Fruit fly (Drosophila melanogaster) whole organism, embryonic: ENCODE data around the gene Ssu72.

Experiments
- ATbp ChIP-seq: fragments of 200-800 bp; sonication (Bioruptor generic); optimal IDR thresholded peaks from 2 replicates; lab custom pipeline; 2017; ENCODE audit warnings: missing biosample characterization, mild to moderate bottlenecking, missing genetic modification characterization, missing genetic modification reagents
- Aef1 ChIP-seq: fragments of 200-800 bp; sonication (Bioruptor generic); IDR thresholded peaks from 3 replicates; pipeline ENCODE4 v1.3.6; 2022; ENCODE audit warnings: missing biosample characterization, missing genetic modification characterization
- BtbVII ChIP-seq: fragments of 200-800 bp; sonication (Bioruptor generic); optimal IDR thresholded peaks from 3 replicates; lab custom pipeline; 2017; ENCODE audit warnings: missing biosample characterization, mild to moderate bottlenecking, missing genetic modification characterization
- CG10979 ChIP-seq: fragments of 200-800 bp; sonication (Bioruptor generic); optimal IDR thresholded peaks from 2 replicates; lab custom pipeline; 2018; ENCODE audit warnings: missing biosample characterization, mild to moderate bottlenecking, missing genetic modification characterization, moderate library complexity
- CG13424 ChIP-seq: fragments of 200-800 bp; sonication (Bioruptor generic); optimal IDR thresholded peaks from 2 replicates; lab custom pipeline; 2019; ENCODE audit warnings: missing biosample characterization, mild to moderate bottlenecking, missing genetic modification characterization, moderate library complexity
- CG13624 ChIP-seq: fragments of 200-800 bp; sonication (Bioruptor generic); optimal IDR thresholded peaks from 2 replicates; lab custom pipeline; 2016; ENCODE audit warnings: missing biosample characterization, missing genetic modification characterization
- CG14667 ChIP-seq: fragments of 200-800 bp; sonication (Bioruptor generic); IDR thresholded peaks from 2 replicates; pipeline ENCODE4 v1.3.6; 2022; ENCODE audit warnings: missing biosample characterization, missing genetic modification characterization
- CG1792 ChIP-seq: fragments of 200-800 bp; sonication (Bioruptor generic); optimal IDR thresholded peaks from 2 replicates; lab custom pipeline; 2016; ENCODE audit warnings: missing biosample characterization, missing genetic modification characterization
- CG3065 ChIP-seq: fragments of 200-800 bp; sonication (Bioruptor generic); optimal IDR thresholded peaks from 2 replicates; lab custom pipeline; 2016; ENCODE audit warnings: missing biosample characterization, missing genetic modification characterization
- CG34376 ChIP-seq: fragments of 200-800 bp; sonication (Bioruptor generic); optimal IDR thresholded peaks from 2 replicates; lab custom pipeline; 2018; ENCODE audit warnings: missing biosample characterization, mild to moderate bottlenecking, missing genetic modification characterization
- CG34422 ChIP-seq: fragments of 200-800 bp; sonication (Bioruptor generic); IDR thresholded peaks from 3 replicates; pipeline ENCODE4 v1.3.6; 2022; ENCODE audit warnings: missing biosample characterization, missing genetic modification characterization
- CG3726 ChIP-seq: fragments of 200-800 bp; sonication (Bioruptor generic); IDR thresholded peaks from 3 replicates; pipeline ENCODE4, ENCODE4 v1.3.6; 2022; ENCODE audit warnings: missing biosample characterization, missing genetic modification characterization
- CG43689 ChIP-seq: fragments of 200-800 bp; sonication (Bioruptor generic); IDR thresholded peaks from 2 replicates; pipeline ENCODE4 v1.3.6; 2022; ENCODE audit warnings: missing biosample characterization, missing genetic modification characterization
- CG4617 ChIP-seq: fragments of 200-800 bp; sonication (Bioruptor generic); optimal IDR thresholded peaks from 3 replicates; lab custom pipeline; 2016; ENCODE audit warnings: missing biosample characterization, missing genetic modification characterization, borderline replicate concordance
- CG7745 ChIP-seq: fragments of 200-800 bp; sonication (Bioruptor generic); optimal IDR thresholded peaks from 2 replicates; lab custom pipeline; 2018; ENCODE audit warnings: missing biosample characterization, mild to moderate bottlenecking, missing genetic modification characterization, moderate library complexity
- CG7963 ChIP-seq: fragments of 200-800 bp; sonication (Bioruptor generic); IDR thresholded peaks from 3 replicates; pipeline ENCODE4 v1.3.6; 2022; ENCODE audit warnings: missing biosample characterization, missing genetic modification characterization; ENCODE audit not compliant: partially characterized antibody
- CG8388 ChIP-seq: fragments of 200-800 bp; sonication (Bioruptor generic); optimal IDR thresholded peaks from 2 replicates; lab custom pipeline; 2019; ENCODE audit warnings: missing biosample characterization, mild to moderate bottlenecking, missing genetic modification characterization, moderate library complexity
- Doc2 ChIP-seq: fragments of 200-800 bp; sonication (Bioruptor generic); IDR thresholded peaks from 2 replicates; pipeline ENCODE4 v1.3.6; 2022; ENCODE audit warnings: missing biosample characterization, missing genetic modification characterization
- Dref ChIP-seq: fragments of 200-800 bp; sonication (Bioruptor generic); IDR thresholded peaks from 2 replicates; pipeline ENCODE4 v1.3.6; 2022; ENCODE audit warnings: missing biosample characterization, missing genetic modification characterization
- Eip74EF ChIP-seq, 2 experiments: fragments of 200-800 bp in 1 of 2; fragments of >200 bp in 1 of 2; sonication (Bioruptor generic) in 1 of 2; optimal IDR thresholded peaks; 2 replicates each; lab custom pipeline; 2017 to 2019; ENCODE audit warnings: missing biosample characterization in 2 of 2, missing genetic modification characterization in 2 of 2, mild to moderate bottlenecking in 1 of 2, moderate library complexity in 1 of 2
- Ets65A ChIP-seq: fragments of 200-800 bp; sonication (Bioruptor generic); peaks from one replicate; lab custom pipeline; 2016; ENCODE audit warnings: missing biosample characterization, missing genetic modification characterization
- Lim3 ChIP-seq: fragments of 200-800 bp; sonication (Bioruptor generic); IDR thresholded peaks from 2 replicates; pipeline ENCODE4 v1.3.6; 2022; ENCODE audit warnings: missing biosample characterization, missing genetic modification characterization
- MESR4 ChIP-seq: fragments of 200-800 bp; sonication (Bioruptor generic); optimal IDR thresholded peaks from 2 replicates; lab custom pipeline; 2018; ENCODE audit warnings: missing biosample characterization, mild to moderate bottlenecking, missing genetic modification characterization, moderate library complexity
- NFAT ChIP-seq: fragments of 200-800 bp; sonication (Bioruptor generic); IDR thresholded peaks from 2 replicates; pipeline ENCODE4 v1.3.6; 2022; ENCODE audit warnings: missing biosample characterization, missing genetic modification characterization
- NK7.1 ChIP-seq: fragments of 200-800 bp; sonication (Bioruptor generic); optimal IDR thresholded peaks from 3 replicates; lab custom pipeline; 2016; ENCODE audit warnings: missing biosample characterization, missing genetic modification characterization
- Sry-δ ChIP-seq: fragments of 200-800 bp; sonication (Bioruptor generic); optimal IDR thresholded peaks from 2 replicates; lab custom pipeline; 2016; ENCODE audit warnings: missing biosample characterization, missing genetic modification characterization
- TFAM ChIP-seq: fragments of 200-800 bp; sonication (Bioruptor generic); optimal IDR thresholded peaks from 2 replicates; lab custom pipeline; 2017; ENCODE audit warnings: missing biosample characterization, missing genetic modification characterization, inconsistent platforms
- amos ChIP-seq: fragments of 200-800 bp; sonication (Bioruptor generic); IDR thresholded peaks from 2 replicates; pipeline ENCODE4 v1.3.6; 2022; ENCODE audit warnings: missing biosample characterization, missing genetic modification characterization; ENCODE audit not compliant: partially characterized antibody
- ase ChIP-seq: fragments of 200-800 bp; sonication (Bioruptor generic); IDR thresholded peaks from 3 replicates; pipeline ENCODE4 v1.3.6; 2022; ENCODE audit warnings: missing biosample characterization, missing genetic modification characterization
- bcd ChIP-seq: fragments of 200-800 bp; sonication (Bioruptor generic); optimal IDR thresholded peaks from 2 replicates; lab custom pipeline; 2017; ENCODE audit warnings: missing biosample characterization, mild to moderate bottlenecking, missing genetic modification characterization
- br ChIP-seq: fragments of >200 bp; optimal IDR thresholded peaks from 2 replicates; lab custom pipeline; 2017
- bsh ChIP-seq, 2 experiments: fragments of 200-800 bp; sonication (Bioruptor generic); optimal IDR thresholded peaks; 2 replicates each; lab custom pipeline; 2017 to 2018; ENCODE audit warnings: mild to moderate bottlenecking in 2 of 2, missing biosample characterization in 2 of 2, missing genetic modification characterization in 2 of 2, moderate library complexity in 1 of 2
- chm ChIP-seq: fragments of 200-800 bp; sonication (Bioruptor generic); IDR thresholded peaks from 2 replicates; pipeline ENCODE4 v1.3.6; 2022; ENCODE audit warnings: missing biosample characterization, missing genetic modification characterization
- chn ChIP-seq: fragments of 200-800 bp; sonication (Bioruptor generic); optimal IDR thresholded peaks from 2 replicates; lab custom pipeline; 2016; ENCODE audit warnings: missing biosample characterization, missing genetic modification characterization
- dysf ChIP-seq: fragments of 200-800 bp; sonication (Bioruptor generic); IDR thresholded peaks from 3 replicates; pipeline ENCODE4 v1.3.6; 2022; ENCODE audit warnings: missing biosample characterization, missing genetic modification characterization
- fru ChIP-seq: fragments of >200 bp; optimal IDR thresholded peaks from 2 replicates; lab custom pipeline; 2017
- ftz-f1 ChIP-seq: fragments of 200-800 bp; sonication (Bioruptor generic); optimal IDR thresholded peaks from 2 replicates; lab custom pipeline; 2016; ENCODE audit warnings: missing biosample characterization, missing genetic modification characterization
- grau ChIP-seq: fragments of 200-800 bp; optimal IDR thresholded peaks from 3 replicates; lab custom pipeline; 2019; ENCODE audit warnings: missing biosample characterization, mild to moderate bottlenecking, missing genetic modification characterization, moderate library complexity
- ken ChIP-seq: fragments of 200-800 bp; sonication (Bioruptor generic); IDR thresholded peaks from 3 replicates; pipeline ENCODE4 v1.3.6; 2022; ENCODE audit warnings: missing biosample characterization, missing genetic modification characterization
- knrl ChIP-seq: fragments of 200-800 bp; sonication (Bioruptor generic); IDR thresholded peaks from 3 replicates; pipeline ENCODE4 v1.3.6; 2022; ENCODE audit warnings: missing biosample characterization, missing genetic modification characterization; ENCODE audit not compliant: partially characterized antibody
- mirr ChIP-seq: fragments of 200-800 bp; sonication (Bioruptor generic); optimal IDR thresholded peaks from 3 replicates; lab custom pipeline; 2018; ENCODE audit warnings: missing biosample characterization, mild to moderate bottlenecking, missing genetic modification characterization
- nerfin-1 ChIP-seq: fragments of 200-800 bp; sonication (Bioruptor generic); optimal IDR thresholded peaks from 3 replicates; lab custom pipeline; 2019; ENCODE audit warnings: missing biosample characterization, mild to moderate bottlenecking, missing genetic modification characterization, moderate library complexity
- onecut ChIP-seq: fragments of 200-800 bp; sonication (Bioruptor generic); IDR thresholded peaks from 2 replicates; pipeline ENCODE4 v1.3.6; 2022; ENCODE audit warnings: missing biosample characterization, missing genetic modification characterization
- org-1 ChIP-seq: fragments of 200-800 bp; sonication (Bioruptor generic); optimal IDR thresholded peaks from 2 replicates; lab custom pipeline; 2017; ENCODE audit warnings: missing biosample characterization, missing genetic modification characterization
- pfk ChIP-seq: fragments of 200-800 bp; sonication (Bioruptor generic); optimal IDR thresholded peaks from 2 replicates; lab custom pipeline; 2018; ENCODE audit warnings: missing biosample characterization, mild to moderate bottlenecking, missing genetic modification characterization, moderate library complexity
- pum ChIP-seq: fragments of 200-800 bp; sonication (Bioruptor generic); optimal IDR thresholded peaks from 2 replicates; lab custom pipeline; 2016; ENCODE audit warnings: missing biosample characterization, missing genetic modification characterization
- rib ChIP-seq: fragments of 200-800 bp; sonication (Bioruptor generic); IDR thresholded peaks from 2 replicates; pipeline ENCODE4 v1.3.6; 2022; ENCODE audit warnings: missing biosample characterization, missing genetic modification characterization
- sc ChIP-seq, 3 experiments: fragments of >200 bp in 2 of 3; fragments of 200-800 bp in 1 of 3; sonication (Bioruptor generic) in 1 of 3; optimal IDR thresholded peaks; 2 replicates in 2 of 3; 3 replicates in 1 of 3; lab custom pipeline; 2017; ENCODE audit warnings: mild to moderate bottlenecking in 1 of 3, missing biosample characterization in 1 of 3, missing genetic modification characterization in 1 of 3, missing genetic modification reagents in 1 of 3

The Ssu72 gene

dm6 chrX:19667444-19668104 is 3.2 kb downstream of the Ssu72 start (continued):
- TF ChIP-seq CG3726 (GFP tag; lab: Robert Waterston, UW) (no peak), nerfin-1 (tag; lab: Kevin White, UChicago) (no peak), CG4617 (GFP tag; lab: Kevin White, UChicago) (no peak), CG8388 (GFP tag; lab: Kevin White, UChicago) (peak; percentile 80), mirr (GFP tag; lab: Kevin White, UChicago) (no peak), Sry-δ (GFP tag; lab: Kevin White, UChicago) (no peak), bsh (GFP tag; optimal IDR thresholded peaks at IDR 0.05; lab: Kevin White, UChicago) (no peak)

dm6 chrX:19668405-19668804 is 4.0 kb downstream of the Ssu72 start:
- TF ChIP-seq chm (GFP tag; lab: Robert Waterston, UW) = peak; percentile 98
- TF ChIP-seq knrl (GFP tag; lab: Robert Waterston, UW) = no peak
- TF ChIP-seq Eip74EF (GFP tag; optimal IDR thresholded peaks at IDR 0.05; lab: Kevin White, UChicago) = peak in 1 of 2 experiments; percentile 91
- TF ChIP-seq ase (GFP tag; lab: Robert Waterston, UW) = peak; percentile 86
- peak; percentile 90 for TF ChIP-seq CG14667 (GFP tag; lab: Robert Waterston, UW)
- TF ChIP-seq fru (lab: Kevin White, UChicago) = no peak
- peak; percentile 96 for TF ChIP-seq ATbp
- peak; percentile 100 for TF ChIP-seq grau (tag; lab: Kevin White, UChicago)
- TF ChIP-seq Ets65A (GFP tag; lab: Kevin White, UChicago) = peak; percentile 100
- TF ChIP-seq dysf (GFP tag; lab: Robert Waterston, UW) = peak; percentile 95
- TF ChIP-seq ken (GFP tag; lab: Robert Waterston, UW) = peak; percentile 97
- peak; percentile 98 for TF ChIP-seq chn
- TF ChIP-seq MESR4 = peak; percentile 54
- TF ChIP-seq CG34376 (GFP tag; lab: Kevin White, UChicago) = peak; percentile 93
- TF ChIP-seq rib (GFP tag; lab: Robert Waterston, UW) = peak; percentile 87
- TF ChIP-seq ftz-f1 (GFP tag; lab: Kevin White, UChicago) = peak; percentile 84
- peak; percentile 93 for TF ChIP-seq CG34422 (GFP tag; lab: Robert Waterston, UW)
- peak; percentile 96 for TF ChIP-seq NK7.1 (GFP tag; lab: Kevin White, UChicago)
- peak; percentile 93 for TF ChIP-seq Aef1 (GFP tag; lab: Robert Waterston, UW)
- TF ChIP-seq Lim3 (GFP tag; lab: Robert Waterston, UW) = peak; percentile 83
- TF ChIP-seq CG7745 (tag; lab: Kevin White, UChicago) = peak; percentile 15
- peak; percentile 97 for TF ChIP-seq CG13624
- TF ChIP-seq br (lab: Kevin White, UChicago) = no peak
- TF ChIP-seq pum (GFP tag; lab: Kevin White, UChicago) = peak; percentile 98
- peak; percentile 93 for TF ChIP-seq CG13424 (tag; lab: Kevin White, UChicago)
- peak; percentile 93 for TF ChIP-seq NFAT (GFP tag; lab: Robert Waterston, UW)
- TF ChIP-seq CG1792 (GFP tag; lab: Kevin White, UChicago) = peak; percentile 95
- TF ChIP-seq BtbVII (GFP tag; lab: Kevin White, UChicago) = peak; percentile 84
- TF ChIP-seq Doc2 (GFP tag; lab: Robert Waterston, UW) = peak; percentile 56; the same call in 1 of the 2 replicates
- peak; percentile 92 for TF ChIP-seq CG43689
- TF ChIP-seq pfk = peak; percentile 13
- peak; percentile 96 for TF ChIP-seq org-1
- no peak for TF ChIP-seq CG7963 (GFP tag; lab: Robert Waterston, UW)
- TF ChIP-seq onecut (GFP tag; lab: Robert Waterston, UW) = peak; percentile 96
- TF ChIP-seq amos (GFP tag; lab: Robert Waterston, UW) = no peak
- peak; percentile 62 for TF ChIP-seq TFAM
- peak; percentile 39 for TF ChIP-seq Dref (GFP tag; lab: Robert Waterston, UW)
- peak; percentile 91 for TF ChIP-seq bcd (GFP tag; lab: Kevin White, UChicago)
- peak; percentile 93 for TF ChIP-seq CG3065 (GFP tag; lab: Kevin White, UChicago)
- peak; percentile 93 for TF ChIP-seq CG10979
- no peak for TF ChIP-seq sc (optimal IDR thresholded peaks at IDR 0.05; lab: Kevin White, UChicago)
- TF ChIP-seq sc (GFP tag; optimal IDR thresholded peaks at IDR 0.05; lab: Kevin White, UChicago) = peak; percentile 86
